Fruit fly (Drosophila melanogaster): ENCODE measurements around the gene CG13994.

The CG13994 gene

DNA sequence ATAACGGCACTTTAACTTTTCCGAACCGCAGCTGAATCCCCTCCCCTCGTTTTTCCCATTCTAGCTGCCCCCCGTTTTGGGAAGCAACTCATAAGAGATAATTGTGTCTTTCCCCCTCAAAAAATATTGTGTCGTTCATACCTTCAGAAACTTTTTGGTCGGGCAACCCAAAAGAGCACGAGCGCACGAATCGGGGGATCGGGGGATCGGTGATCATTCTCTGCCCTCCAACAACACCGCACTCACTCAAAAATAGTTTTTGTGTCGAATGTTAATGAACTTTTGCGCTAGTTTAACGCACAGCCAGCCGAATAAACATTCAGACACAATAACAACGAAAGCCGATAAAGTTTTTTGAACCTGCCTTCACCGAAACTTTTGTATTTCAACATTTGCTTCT is 27.6 kb downstream of the CG13994 start (continued):
- TF ChIP-seq CG4707 (GFP tag; optimal IDR thresholded peaks at IDR 0.05) = no peak

DNA sequence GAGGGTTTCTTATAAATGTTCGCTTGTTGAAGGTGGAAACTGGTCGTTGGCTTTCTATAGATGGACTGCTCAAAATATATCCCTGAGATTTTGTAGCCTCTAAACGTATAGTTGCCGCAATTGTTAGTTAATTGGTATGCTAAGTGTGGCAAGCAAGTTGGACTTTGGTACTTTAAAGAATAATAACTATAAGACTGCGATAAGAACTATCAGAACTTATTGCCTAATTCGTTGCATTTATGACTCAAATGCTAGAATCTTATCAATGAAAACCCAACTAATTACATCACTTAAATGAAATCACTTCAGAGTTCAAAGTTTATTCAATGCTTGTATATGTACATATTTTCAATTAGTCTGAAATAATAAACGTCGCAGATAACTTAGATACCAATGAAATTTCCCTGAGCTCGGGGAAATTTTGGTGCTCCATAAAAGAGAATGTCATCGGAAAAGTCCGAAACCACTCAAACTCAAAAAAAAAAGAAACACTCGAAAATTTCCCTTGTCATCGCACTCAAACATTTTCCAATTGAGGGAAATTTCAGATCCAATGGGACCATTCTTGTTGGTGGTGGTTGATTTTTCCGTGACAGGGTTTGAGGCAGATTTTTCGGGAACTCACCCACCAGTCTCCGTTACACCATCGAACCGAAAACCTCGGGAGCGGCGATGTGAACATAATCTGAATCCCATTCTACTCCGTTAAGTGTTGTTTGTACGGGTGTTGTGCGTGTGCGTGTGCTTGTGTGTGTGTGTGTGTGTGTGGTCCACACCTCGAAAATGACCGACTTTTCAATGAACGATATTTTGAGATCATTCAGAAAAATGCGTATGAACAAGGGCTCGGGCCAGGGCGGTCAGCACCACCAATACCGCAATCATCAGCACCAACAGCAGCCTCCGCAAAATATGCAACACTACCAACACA is 28.3 kb downstream of the CG13994 start, which contains the start of gene CG45075:
Gene CG45075, plus strand, starts transcription at position 627 of the 931 bp plus-strand sequence.
- TF ChIP-seq Dbx (GFP tag; IDR thresholded peaks at IDR 0.05) (no peak), GATAe (GFP tag; conservative IDR thresholded peaks at IDR 0.05) (no peak), CG12744 (GFP tag; optimal IDR thresholded peaks at IDR 0.05) (no peak), CG6765 (GFP tag; optimal IDR thresholded peaks at IDR 0.05) (peak; percentile 11), CG10267 (tag; optimal IDR thresholded peaks at IDR 0.05) (peak; percentile 10), CG17829 (tag; optimal IDR thresholded peaks at IDR 0.05) (peak; percentile 23), hth (optimal IDR thresholded peaks at IDR 0.05) (no peak), HLHmδ (GFP tag; optimal IDR thresholded peaks at IDR 0.05) (peak; percentile 74), Med (GFP tag) (peak; percentile 11), crc (GFP tag; optimal IDR thresholded peaks at IDR 0.05) (no peak), nerfin-1 (tag; optimal IDR thresholded peaks at IDR 0.05) (peak; percentile 38), CG10366 (GFP tag; IDR thresholded peaks at IDR 0.05) (no peak), CG6683 (GFP tag; optimal IDR thresholded peaks at IDR 0.05) (no peak), repo (GFP tag; optimal IDR thresholded peaks at IDR 0.05) (no peak), az2 (GFP tag; optimal IDR thresholded peaks at IDR 0.05) (no peak), CG14965 (GFP tag; optimal IDR thresholded peaks at IDR 0.05; ENCODE audit: borderline replicate concordance) (no peak), gsb-n (tag; optimal IDR thresholded peaks at IDR 0.05) (peak; percentile 36), Fer1 (GFP tag; optimal IDR thresholded peaks at IDR 0.05) (peak; percentile 26), Neu2 (GFP tag; optimal IDR thresholded peaks at IDR 0.05; ENCODE audit: borderline replicate concordance) (no peak), Scr (GFP tag; IDR thresholded peaks at IDR 0.05; ENCODE audit: partially characterized antibody) (peak; percentile 27; the same call in 1 of the 2 replicates), pros (GFP tag; optimal IDR thresholded peaks at IDR 0.05) (peak; percentile 41), bowl (GFP tag; IDR thresholded peaks at IDR 0.05) (no peak), bsh (GFP tag; optimal IDR thresholded peaks at IDR 0.05) (peak in 1 of 2 experiments; percentile 23), CG1233 (GFP tag; optimal IDR thresholded peaks at IDR 0.05) (no peak), bbx (GFP tag; IDR thresholded peaks at IDR 0.05; ENCODE audit: partially characterized antibody) (peak; percentile 27; the same call in 1 of the 2 replicates), stwl (tag; optimal IDR thresholded peaks at IDR 0.05) (peak; percentile 32), CG11247 (GFP tag; IDR thresholded peaks at IDR 0.05) (no peak), CG42726 (GFP tag; IDR thresholded peaks at IDR 0.05; ENCODE audit: partially characterized antibody) (0 out of 2 replicates have a peak, but pooled peaks have one; percentile 51), sens-2 (GFP tag; IDR thresholded peaks at IDR 0.05) (peak; percentile 49; the same call in 1 of the 2 replicates), CG8281 (tag; optimal IDR thresholded peaks at IDR 0.05) (no peak), CHES-1-like (GFP tag; optimal IDR thresholded peaks at IDR 0.05) (no peak), Ets97D (GFP tag; optimal IDR thresholded peaks at IDR 0.05) (peak; percentile 6), sens (GFP tag) (peak; percentile 54), ci (GFP tag; IDR thresholded peaks at IDR 0.05) (peak; percentile 70; the same call in 2 of the 3 replicates), ara (GFP tag; IDR thresholded peaks at IDR 0.05) (peak; percentile 19; the same call in 1 of the 2 replicates), D19A (tag; optimal IDR thresholded peaks at IDR 0.05) (no peak), CG7556 (GFP tag; optimal IDR thresholded peaks at IDR 0.05) (no peak), esg (GFP tag; conservative IDR thresholded peaks at IDR 0.05) (no peak), pfk (GFP tag; optimal IDR thresholded peaks at IDR 0.05) (no peak), insv (GFP tag; optimal IDR thresholded peaks at IDR 0.05) (peak in 1 of 2 experiments; percentile 93), Sry-δ (GFP tag; optimal IDR thresholded peaks at IDR 0.05) (no peak), CG7745 (tag; optimal IDR thresholded peaks at IDR 0.05) (peak; percentile 32), ewg (GFP tag; optimal IDR thresholded peaks at IDR 0.05) (peak; percentile 17), Oaz (GFP tag; IDR thresholded peaks at IDR 0.05) (no peak), al (GFP tag; IDR thresholded peaks at IDR 0.05) (no peak)

Data from whole organism, embryonic.